Worm (Caenorhabditis elegans) whole organism, L4 larva: ENCODE measurements around the gene F53A9.7.

Source experiments
- D1046.2 ChIP-seq: fragments of 200-800 bp; sonication (Bioruptor generic); IDR thresholded peaks from 2 replicates; pipeline ENCODE4 v1.3.6; 2022; ENCODE audit warnings: missing genetic modification characterization, missing compliant biosample characterization
- F10B5.3 ChIP-seq: sonication (generic microtip); optimal IDR thresholded peaks from 2 replicates; lab custom pipeline; 2016; ENCODE audit warnings: mild to moderate bottlenecking, missing genetic modification characterization, missing compliant biosample characterization
- F44E2.7 ChIP-seq: fragments of 200-800 bp; sonication (Bioruptor generic); IDR thresholded peaks from 2 replicates; pipeline ENCODE4 v2.1.2; 2022; ENCODE audit warnings: missing genetic modification characterization, missing compliant biosample characterization
- Y105C5A.15 ChIP-seq: fragments of 200-800 bp; sonication (Bioruptor generic); IDR thresholded peaks from 2 replicates; pipeline ENCODE4 v1.3.6; 2022; ENCODE audit warnings: missing genetic modification characterization, missing compliant biosample characterization
- Y5F2A.4 ChIP-seq: fragments of 200-800 bp; sonication (Bioruptor generic); optimal IDR thresholded peaks from 2 replicates; lab custom pipeline; 2018; ENCODE audit warnings: mild to moderate bottlenecking, missing genetic modification characterization, missing compliant biosample characterization
- Y75B8A.6 ChIP-seq: fragments of 200-800 bp; sonication (Bioruptor generic); IDR thresholded peaks from 2 replicates; pipeline ENCODE4 v1.3.6; 2022; ENCODE audit warnings: missing genetic modification reagents, missing genetic modification characterization, missing compliant biosample characterization
- ceh-32 ChIP-seq: sonication (generic microtip); optimal IDR thresholded peaks from 2 replicates; lab custom pipeline; 2016; ENCODE audit warnings: mild to moderate bottlenecking, missing genetic modification characterization, missing compliant biosample characterization; ENCODE audit not compliant: poor library complexity
- ceh-44 ChIP-seq: fragments of 200-800 bp; sonication (Bioruptor generic); IDR thresholded peaks from 2 replicates; pipeline ENCODE4 v1.3.6; 2022; ENCODE audit warnings: missing genetic modification reagents, missing genetic modification characterization, missing compliant biosample characterization
- ceh-82 ChIP-seq: sonication (generic microtip); optimal IDR thresholded peaks from 2 replicates; lab custom pipeline; 2017; ENCODE audit warnings: missing biosample characterization, missing genetic modification characterization
- ces-1 ChIP-seq: fragments of 150-350 bp; sonication (generic microtip); optimal IDR thresholded peaks from 4 replicates; lab custom pipeline; 2014; ENCODE audit warnings: missing biosample characterization, missing genetic modification reagents, missing genetic modification characterization
- daf-12 ChIP-seq: fragments of 150-350 bp; optimal IDR thresholded peaks from 2 replicates; lab custom pipeline; 2014; ENCODE audit warnings: missing biosample characterization, missing genetic modification reagents, missing genetic modification characterization
- daf-8 ChIP-seq: fragments of 200-800 bp; sonication (Bioruptor generic); IDR thresholded peaks from 2 replicates; pipeline ENCODE4 v1.3.6; 2022; ENCODE audit warnings: missing genetic modification characterization, missing compliant biosample characterization
- dmd-6 ChIP-seq: fragments of 200-800 bp; sonication (Bioruptor generic); IDR thresholded peaks from 2 replicates; pipeline ENCODE4 v1.3.6; 2022; ENCODE audit warnings: missing genetic modification reagents, missing genetic modification characterization, missing compliant biosample characterization
- fkh-10 ChIP-seq: fragments of 150-350 bp; optimal IDR thresholded peaks from 2 replicates; lab custom pipeline; 2014; ENCODE audit warnings: missing biosample characterization, missing genetic modification reagents, missing genetic modification characterization
- gei-8 ChIP-seq: fragments of 200-800 bp; sonication (Bioruptor generic); optimal IDR thresholded peaks from 2 replicates; lab custom pipeline; 2018; ENCODE audit warnings: mild to moderate bottlenecking, missing genetic modification characterization, missing compliant biosample characterization
- hif-1 ChIP-seq, 2 experiments: sonication (generic microtip); optimal IDR thresholded peaks; 2 replicates each; lab custom pipeline; 2016 to 2017; ENCODE audit warnings: missing compliant biosample characterization in 2 of 2, missing genetic modification characterization in 2 of 2, missing genetic modification reagents in 2 of 2, missing genotype in 2 of 2, mild to moderate bottlenecking in 1 of 2
- hlh-30 ChIP-seq: sonication (generic microtip); optimal IDR thresholded peaks from 2 replicates; lab custom pipeline; 2017; ENCODE audit warnings: antibody characterized with exemption, mild to moderate bottlenecking, missing genetic modification characterization, missing compliant biosample characterization; ENCODE audit not compliant: insufficient read depth
- lin-1 ChIP-seq: fragments of 200-800 bp; sonication (Bioruptor generic); IDR thresholded peaks from 2 replicates; pipeline ENCODE4 v1.3.6; 2022; ENCODE audit warnings: missing genetic modification reagents, missing genetic modification characterization, missing compliant biosample characterization
- lin-29 ChIP-seq: fragments of 200-800 bp; sonication (Bioruptor generic); IDR thresholded peaks from 2 replicates; pipeline ENCODE4 v1.3.6; 2022; ENCODE audit warnings: missing genetic modification reagents, missing genetic modification characterization, missing compliant biosample characterization
- lin-39 ChIP-seq: fragments of 150-350 bp; optimal IDR thresholded peaks from 2 replicates; lab custom pipeline; 2014; ENCODE audit warnings: missing biosample characterization, missing genetic modification reagents, missing genetic modification characterization
- mep-1 ChIP-seq: fragments of 150-350 bp; sonication (generic microtip); optimal IDR thresholded peaks from 3 replicates; lab custom pipeline; 2014; ENCODE audit warnings: missing biosample characterization, missing genetic modification characterization
- mxl-3 ChIP-seq: fragments of 200-800 bp; sonication (Bioruptor generic); optimal IDR thresholded peaks from 2 replicates; lab custom pipeline; 2018; ENCODE audit warnings: mild to moderate bottlenecking, missing genetic modification characterization, missing compliant biosample characterization
- nhr-111 ChIP-seq: fragments of 200-800 bp; sonication (Bioruptor generic); optimal IDR thresholded peaks from 2 replicates; lab custom pipeline; 2018; ENCODE audit warnings: mild to moderate bottlenecking, missing genetic modification characterization, missing compliant biosample characterization
- nhr-28 ChIP-seq: fragments of 150-350 bp; optimal IDR thresholded peaks from 2 replicates; lab custom pipeline; 2014; ENCODE audit warnings: missing biosample characterization, missing genetic modification characterization
- nhr-77 ChIP-seq: fragments of 150-350 bp; optimal IDR thresholded peaks from 2 replicates; lab custom pipeline; 2014; ENCODE audit warnings: missing biosample characterization, missing genetic modification characterization
- pha-4 ChIP-seq, 2 experiments: fragments of 150-350 bp in 1 of 2; fragments of 200-800 bp in 1 of 2; sonication (Bioruptor generic) in 1 of 2; IDR thresholded peaks in 1 of 2; optimal IDR thresholded peaks in 1 of 2; 2 replicates each; pipeline versions ENCODE4 v1.3.6 to Lab custom; 2014 to 2022; ENCODE audit warnings: missing genetic modification characterization in 2 of 2, missing genetic modification reagents in 2 of 2, missing biosample characterization in 1 of 2, missing compliant biosample characterization in 1 of 2
- php-3 ChIP-seq: fragments of 200-800 bp; sonication (Bioruptor generic); IDR thresholded peaks from 2 replicates; pipeline ENCODE4 v1.3.6; 2022; ENCODE audit warnings: missing genetic modification reagents, missing genetic modification characterization, missing compliant biosample characterization
- saeg-2 ChIP-seq: fragments of 200-800 bp; sonication (Bioruptor generic); IDR thresholded peaks from 2 replicates; pipeline ENCODE4 v1.3.6; 2022; ENCODE audit warnings: missing genetic modification reagents, missing genetic modification characterization, missing compliant biosample characterization
- sdz-12 ChIP-seq: fragments of 200-800 bp; sonication (Bioruptor generic); optimal IDR thresholded peaks from 2 replicates; lab custom pipeline; 2018; ENCODE audit warnings: mild to moderate bottlenecking, missing genetic modification characterization, missing compliant biosample characterization
- tag-97 ChIP-seq: fragments of 200-800 bp; sonication (Bioruptor generic); IDR thresholded peaks from 2 replicates; pipeline ENCODE4 v1.3.6; 2022; ENCODE audit warnings: missing genetic modification characterization, missing compliant biosample characterization
- unc-39 ChIP-seq: sonication (generic microtip); optimal IDR thresholded peaks from 2 replicates; lab custom pipeline; 2017; ENCODE audit warnings: missing biosample characterization, missing genetic modification characterization
- unc-62 ChIP-seq, 3 experiments: fragments of 150-350 bp in 1 of 3; sonication (generic microtip); optimal IDR thresholded peaks in 2 of 3; peaks in 1 of 3; 1 replicate in 1 of 3; 2 replicates in 2 of 3; lab custom pipeline; 2014 to 2017; ENCODE audit warnings: missing biosample characterization in 3 of 3, missing genetic modification characterization in 3 of 3, missing genetic modification reagents in 3 of 3, missing genotype in 1 of 3
- vab-7 ChIP-seq: fragments of 200-800 bp; sonication (Bioruptor generic); IDR thresholded peaks from 2 replicates; pipeline ENCODE4 v1.3.6; 2022; ENCODE audit warnings: missing genetic modification reagents, missing genetic modification characterization, missing compliant biosample characterization
- zag-1 ChIP-seq: fragments of 150-350 bp; optimal IDR thresholded peaks from 2 replicates; lab custom pipeline; 2014; ENCODE audit warnings: missing biosample characterization, missing genetic modification characterization
- ztf-11 ChIP-seq: fragments of 150-350 bp; optimal IDR thresholded peaks from 2 replicates; lab custom pipeline; 2014; ENCODE audit warnings: missing biosample characterization, missing genetic modification characterization

The F53A9.7 gene

ce11 chrX:8703664-8704356 lies 12.9 kb downstream of the F53A9.7 start, which contains the start of gene jbts-14:
Gene jbts-14 (plus strand): TSS chrX:8704306.
- TF ChIP-seq nhr-28 (tag; lab: Kevin White, UChicago) (no peak), Y105C5A.15 (GFP tag; lab: Robert Waterston, UW) (no peak), php-3 (GFP tag; lab: Robert Waterston, UW) (no peak), zag-1 (no peak), ces-1 (no peak), hif-1 (tag; optimal IDR thresholded peaks at IDR 0.05; lab: Kevin White, UChicago) (no peak)

ce11 chrX:8697517-8697916 lies 19.2 kb downstream of the F53A9.7 start, which contains the start of gene frpr-8:
Gene frpr-8 (plus strand): TSS chrX:8697817.
- TF ChIP-seq nhr-77 (no peak), ztf-11 (tag; lab: Kevin White, UChicago) (no peak), D1046.2 (no peak), zag-1 (no peak), fkh-10 (GFP tag; lab: Kevin White, UChicago) (no peak), gei-8 (GFP tag; lab: Kevin White, UChicago) (no peak), ceh-82 (tag; lab: Kevin White, UChicago) (no peak), mep-1 (tag; lab: Kevin White, UChicago) (no peak)

- TF ChIP-seq php-3 (GFP tag; lab: Robert Waterston, UW) (no peak), F10B5.3 (tag; lab: Kevin White, UChicago) (no peak), ceh-44 (GFP tag; lab: Robert Waterston, UW) (no peak), ztf-11 (tag; lab: Kevin White, UChicago) (no peak), unc-62 (GFP tag; optimal IDR thresholded peaks at IDR 0.05 in 1 of 2; lab: Kevin White, UChicago) (no peak), unc-62 (tag; optimal IDR thresholded peaks at IDR 0.05; lab: Kevin White, UChicago) (no peak)
Measured at ce11 chrX:8681600-8681999, 35.1 kb downstream of the F53A9.7 start, which contains the start of gene K09E2.1. Gene K09E2.1 (plus strand): TSS chrX:8681900.

- peak in 1 of 2 experiments; percentile 37 for TF ChIP-seq unc-62 (GFP tag; optimal IDR thresholded peaks at IDR 0.05 in 1 of 2; lab: Kevin White, UChicago)
- TF ChIP-seq unc-62 (tag; optimal IDR thresholded peaks at IDR 0.05; lab: Kevin White, UChicago) = no peak
- no peak for TF ChIP-seq daf-12 (tag; lab: Kevin White, UChicago)
- TF ChIP-seq zag-1 = no peak
- no peak for TF ChIP-seq php-3 (GFP tag; lab: Robert Waterston, UW)
- no peak for TF ChIP-seq hif-1 (tag; optimal IDR thresholded peaks at IDR 0.05; lab: Kevin White, UChicago)
- TF ChIP-seq nhr-28 (tag; lab: Kevin White, UChicago) = peak; percentile 58
- no peak for TF ChIP-seq ceh-32 (tag; lab: Kevin White, UChicago)
- TF ChIP-seq nhr-111 (GFP tag; lab: Kevin White, UChicago) = no peak
- no peak for TF ChIP-seq mep-1 (tag; lab: Kevin White, UChicago)
- peak; percentile 64 for TF ChIP-seq hlh-30
- TF ChIP-seq vab-7 = no peak
Measured at ce11 chrX:8677873-8678272, 38.8 kb downstream of the F53A9.7 start.

ce11 chrX:8677320-8677719 lies 39.4 kb downstream of the F53A9.7 start:
- TF ChIP-seq unc-62 (GFP tag; optimal IDR thresholded peaks at IDR 0.05 in 1 of 2; lab: Kevin White, UChicago) (peak in 1 of 2 experiments; percentile 96), unc-62 (tag; optimal IDR thresholded peaks at IDR 0.05; lab: Kevin White, UChicago) (no peak), lin-39 (tag; lab: Kevin White, UChicago) (no peak)
- TF ChIP-seq, all 104 proteins: peak for 1

- TF ChIP-seq lin-1 (GFP tag; lab: Robert Waterston, UW) (no peak), pha-4 (GFP tag; IDR thresholded peaks at IDR 0.05; lab: Robert Waterston, UW) (no peak), pha-4 (tag; optimal IDR thresholded peaks at IDR 0.05; lab: Kevin White, UChicago) (no peak), dmd-6 (GFP tag; lab: Robert Waterston, UW) (peak; percentile 95), php-3 (GFP tag; lab: Robert Waterston, UW) (peak; percentile 42; the same call in 1 of the 2 replicates), F44E2.7 (GFP tag; lab: Robert Waterston, UW) (no peak), daf-8 (GFP tag; lab: Robert Waterston, UW) (no peak), sdz-12 (GFP tag; lab: Kevin White, UChicago) (no peak), lin-29 (GFP tag; lab: Robert Waterston, UW) (no peak), gei-8 (GFP tag; lab: Kevin White, UChicago) (peak; percentile 34), mxl-3 (GFP tag; lab: Kevin White, UChicago) (peak; percentile 23), mep-1 (tag; lab: Kevin White, UChicago) (peak; percentile 54), nhr-111 (GFP tag; lab: Kevin White, UChicago) (no peak), tag-97 (GFP tag; lab: Robert Waterston, UW) (no peak), nhr-77 (peak; percentile 83), hlh-30 (peak; percentile 93), Y5F2A.4 (no peak), saeg-2 (GFP tag; lab: Robert Waterston, UW) (no peak), Y75B8A.6 (GFP tag; lab: Robert Waterston, UW) (no peak), unc-39 (tag; lab: Kevin White, UChicago) (no peak), daf-12 (tag; lab: Kevin White, UChicago) (no peak)
Measured at ce11 chrX:8676088-8676779, 40.5 kb downstream of the F53A9.7 start.
